Fruit fly (Drosophila melanogaster) whole organism, embryonic: ENCODE results near the gene CG2772.

Experiments
- Awh ChIP-seq: fragments of 200-800 bp; sonication (Bioruptor generic); IDR thresholded peaks from 2 replicates; pipeline ENCODE4, ENCODE4 v1.3.6; 2022; ENCODE audit warnings: missing biosample characterization, missing genetic modification characterization
- B-H1 ChIP-seq: fragments of 200-800 bp; sonication (Bioruptor generic); IDR thresholded peaks from 3 replicates; pipeline ENCODE4 v1.3.6; 2022; ENCODE audit warnings: missing biosample characterization, missing genetic modification characterization
- BtbVII ChIP-seq: fragments of 200-800 bp; sonication (Bioruptor generic); optimal IDR thresholded peaks from 3 replicates; lab custom pipeline; 2017; ENCODE audit warnings: missing biosample characterization, mild to moderate bottlenecking, missing genetic modification characterization
- CG10147 ChIP-seq: fragments of 200-800 bp; sonication (Bioruptor generic); optimal IDR thresholded peaks from 2 replicates; lab custom pipeline; 2019; ENCODE audit warnings: missing biosample characterization, mild to moderate bottlenecking, missing genetic modification characterization, moderate library complexity
- CG10462 ChIP-seq: fragments of 200-800 bp; sonication (Bioruptor generic); optimal IDR thresholded peaks from 2 replicates; lab custom pipeline; 2016; ENCODE audit warnings: missing biosample characterization, missing genetic modification characterization
- CG10979 ChIP-seq: fragments of 200-800 bp; sonication (Bioruptor generic); optimal IDR thresholded peaks from 2 replicates; lab custom pipeline; 2018; ENCODE audit warnings: missing biosample characterization, mild to moderate bottlenecking, missing genetic modification characterization, moderate library complexity
- CG12299 ChIP-seq: fragments of 200-800 bp; sonication (Bioruptor generic); optimal IDR thresholded peaks from 2 replicates; lab custom pipeline; 2018; ENCODE audit warnings: missing biosample characterization, mild to moderate bottlenecking, missing genetic modification characterization
- CG1233 ChIP-seq: fragments of 200-800 bp; sonication (Bioruptor generic); optimal IDR thresholded peaks from 4 replicates; lab custom pipeline; 2018; ENCODE audit warnings: missing biosample characterization, mild to moderate bottlenecking, missing genetic modification characterization
- CG14050 ChIP-seq: fragments of 200-800 bp; sonication (Bioruptor generic); IDR thresholded peaks from 3 replicates; pipeline ENCODE4 v1.3.6; 2022; ENCODE audit warnings: missing biosample characterization, missing genetic modification characterization
- CG15073 ChIP-seq: fragments of 200-800 bp; sonication (Bioruptor generic); optimal IDR thresholded peaks from 2 replicates; lab custom pipeline; 2016; ENCODE audit warnings: missing biosample characterization, missing genetic modification characterization
- CG1529 ChIP-seq: fragments of 200-800 bp; sonication (Bioruptor generic); optimal IDR thresholded peaks from 3 replicates; lab custom pipeline; 2018; ENCODE audit warnings: missing biosample characterization, missing genetic modification characterization
- CG15479 ChIP-seq: fragments of 200-800 bp; sonication (Bioruptor generic); optimal IDR thresholded peaks from 3 replicates; lab custom pipeline; 2019; ENCODE audit warnings: missing biosample characterization, mild to moderate bottlenecking, missing genetic modification characterization, moderate library complexity
- CG1603 ChIP-seq: fragments of 200-800 bp; sonication (Bioruptor generic); optimal IDR thresholded peaks from 2 replicates; lab custom pipeline; 2019; ENCODE audit warnings: missing biosample characterization, mild to moderate bottlenecking, missing genetic modification characterization, moderate library complexity
- CG16813 ChIP-seq: fragments of 200-800 bp; sonication (Bioruptor generic); IDR thresholded peaks from 3 replicates; pipeline ENCODE4 v1.3.6; 2022; ENCODE audit warnings: missing biosample characterization, missing genetic modification characterization; ENCODE audit not compliant: partially characterized antibody
- CG18476 ChIP-seq: fragments of 200-800 bp; sonication (Bioruptor generic); optimal IDR thresholded peaks from 2 replicates; lab custom pipeline; 2016; ENCODE audit warnings: missing biosample characterization, mild to moderate bottlenecking, missing genetic modification characterization
- CG18619 ChIP-seq: fragments of 200-800 bp; sonication (Bioruptor generic); optimal IDR thresholded peaks from 3 replicates; lab custom pipeline; 2017; ENCODE audit warnings: missing biosample characterization, mild to moderate bottlenecking, missing genetic modification characterization
- CG2202 ChIP-seq: fragments of 200-800 bp; sonication (Bioruptor generic); optimal IDR thresholded peaks from 2 replicates; lab custom pipeline; 2018; ENCODE audit warnings: missing biosample characterization, mild to moderate bottlenecking, missing genetic modification characterization
- CG31224 ChIP-seq: fragments of 200-800 bp; sonication (Bioruptor generic); IDR thresholded peaks from 2 replicates; pipeline ENCODE4 v1.3.6; 2022; ENCODE audit warnings: missing biosample characterization, missing genetic modification characterization
- CG31365 ChIP-seq: fragments of 200-800 bp; sonication (Bioruptor generic); optimal IDR thresholded peaks from 2 replicates; lab custom pipeline; 2018; ENCODE audit warnings: missing biosample characterization, mild to moderate bottlenecking, missing genetic modification characterization
- CG3163 ChIP-seq: fragments of 200-800 bp; sonication (Bioruptor generic); optimal IDR thresholded peaks from 3 replicates; lab custom pipeline; 2016; ENCODE audit warnings: missing biosample characterization, missing genetic modification characterization
- CG3995 ChIP-seq: fragments of 200-800 bp; sonication (Bioruptor generic); optimal IDR thresholded peaks from 3 replicates; lab custom pipeline; 2016; ENCODE audit warnings: missing biosample characterization, missing genetic modification characterization
- CG4404 ChIP-seq: fragments of 200-800 bp; sonication (Bioruptor generic); IDR thresholded peaks from 2 replicates; pipeline ENCODE4 v1.3.6; 2022; ENCODE audit warnings: missing biosample characterization, missing genetic modification characterization
- CG4617 ChIP-seq: fragments of 200-800 bp; sonication (Bioruptor generic); optimal IDR thresholded peaks from 3 replicates; lab custom pipeline; 2016; ENCODE audit warnings: missing biosample characterization, missing genetic modification characterization, borderline replicate concordance
- CG6175 ChIP-seq: fragments of 200-800 bp; sonication (Bioruptor generic); IDR thresholded peaks from 3 replicates; pipeline ENCODE4 v1.3.6; 2022; ENCODE audit warnings: missing biosample characterization, missing genetic modification characterization
- CG9437 ChIP-seq: fragments of 200-800 bp; sonication (Bioruptor generic); optimal IDR thresholded peaks from 2 replicates; lab custom pipeline; 2018; ENCODE audit warnings: missing biosample characterization, mild to moderate bottlenecking, missing genetic modification characterization
- CG9609 ChIP-seq: fragments of 200-800 bp; sonication (Bioruptor generic); optimal IDR thresholded peaks from 3 replicates; lab custom pipeline; 2016; ENCODE audit warnings: missing biosample characterization, missing genetic modification characterization
- CTCF ChIP-seq: fragments of 200-800 bp; sonication (Bioruptor generic); optimal IDR thresholded peaks from 2 replicates; lab custom pipeline; 2017; ENCODE audit warnings: missing biosample characterization, mild to moderate bottlenecking, missing genetic modification characterization, moderate library complexity
- CkIIα-i1 ChIP-seq: fragments of 200-800 bp; sonication (Bioruptor generic); IDR thresholded peaks from 2 replicates; pipeline ENCODE4 v1.3.6; 2022; ENCODE audit warnings: missing biosample characterization, missing genetic modification characterization
- Ets65A ChIP-seq: fragments of 200-800 bp; sonication (Bioruptor generic); peaks from one replicate; lab custom pipeline; 2016; ENCODE audit warnings: missing biosample characterization, missing genetic modification characterization
- H15 ChIP-seq: fragments of 200-800 bp; sonication (Bioruptor generic); IDR thresholded peaks from 3 replicates; pipeline ENCODE4 v1.3.6; 2022; ENCODE audit warnings: missing biosample characterization, missing genetic modification characterization
- HHEX ChIP-seq: fragments of 200-800 bp; sonication (Bioruptor generic); optimal IDR thresholded peaks from 3 replicates; lab custom pipeline; 2017; ENCODE audit warnings: missing biosample characterization, mild to moderate bottlenecking, missing genetic modification characterization, missing genetic modification reagents
- HLH54F ChIP-seq: fragments of 200-800 bp; sonication (Bioruptor generic); optimal IDR thresholded peaks from 3 replicates; lab custom pipeline; 2016; ENCODE audit warnings: missing biosample characterization, missing genetic modification characterization
- Hr78 ChIP-seq, 2 experiments: fragments of 200-800 bp in 1 of 2; fragments of >200 bp in 1 of 2; sonication (Bioruptor generic) in 1 of 2; optimal IDR thresholded peaks; 2 replicates each; lab custom pipeline; 2017 to 2019; ENCODE audit warnings: missing biosample characterization in 2 of 2, missing genetic modification characterization in 2 of 2, mild to moderate bottlenecking in 1 of 2, moderate library complexity in 1 of 2
- Hsf ChIP-seq: fragments of 200-800 bp; sonication (Bioruptor generic); optimal IDR thresholded peaks from 3 replicates; lab custom pipeline; 2016; ENCODE audit warnings: missing biosample characterization, missing genetic modification characterization
- Lim3 ChIP-seq: fragments of 200-800 bp; sonication (Bioruptor generic); IDR thresholded peaks from 2 replicates; pipeline ENCODE4 v1.3.6; 2022; ENCODE audit warnings: missing biosample characterization, missing genetic modification characterization
- Opbp ChIP-seq: fragments of 200-800 bp; sonication (Bioruptor generic); IDR thresholded peaks from 3 replicates; pipeline ENCODE4 v1.3.6; 2022; ENCODE audit warnings: missing biosample characterization, missing genetic modification characterization; ENCODE audit not compliant: partially characterized antibody
- Xrp1 ChIP-seq: fragments of 200-800 bp; sonication (Bioruptor generic); IDR thresholded peaks from 2 replicates; pipeline ENCODE4 v1.3.6; 2022; ENCODE audit warnings: missing biosample characterization, missing genetic modification characterization
- btn ChIP-seq: fragments of 200-800 bp; sonication (Bioruptor generic); optimal IDR thresholded peaks from 2 replicates; lab custom pipeline; 2016; ENCODE audit warnings: missing biosample characterization, missing genetic modification characterization
- chif ChIP-seq, 2 experiments: fragments of 200-800 bp; sonication (Bioruptor generic); optimal IDR thresholded peaks; 3 replicates each; lab custom pipeline; 2016; ENCODE audit warnings: missing biosample characterization in 2 of 2, missing genetic modification characterization in 2 of 2
- corto ChIP-seq: fragments of 200-800 bp; sonication (Bioruptor generic); optimal IDR thresholded peaks from 2 replicates; lab custom pipeline; 2016; ENCODE audit warnings: missing biosample characterization, mild to moderate bottlenecking, missing genetic modification characterization, moderate library complexity
- exex ChIP-seq: fragments of 200-800 bp; sonication (Bioruptor generic); optimal IDR thresholded peaks from 4 replicates; lab custom pipeline; 2018; ENCODE audit warnings: missing biosample characterization, mild to moderate bottlenecking, missing genetic modification characterization, moderate library complexity
- h ChIP-seq: fragments of >200 bp; optimal IDR thresholded peaks from 2 replicates; lab custom pipeline; 2017
- hbn ChIP-seq: fragments of 200-800 bp; sonication (Bioruptor generic); IDR thresholded peaks from 2 replicates; pipeline ENCODE4 v1.3.6; 2022; ENCODE audit warnings: missing biosample characterization, missing genetic modification characterization; ENCODE audit not compliant: partially characterized antibody
- lov ChIP-seq, 2 experiments: fragments of 200-800 bp in 1 of 2; fragments of >200 bp in 1 of 2; sonication (Bioruptor generic) in 1 of 2; IDR thresholded peaks in 1 of 2; optimal IDR thresholded peaks in 1 of 2; 2 replicates in 1 of 2; 3 replicates in 1 of 2; pipeline versions ENCODE4 v1.3.6 to Lab custom; 2017 to 2022; ENCODE audit warnings: missing biosample characterization in 1 of 2, missing genetic modification characterization in 1 of 2
- sens-2 ChIP-seq: fragments of 200-800 bp; sonication (Bioruptor generic); IDR thresholded peaks from 2 replicates; pipeline ENCODE4 v1.3.6; 2022; ENCODE audit warnings: missing biosample characterization, missing genetic modification characterization
- sqz ChIP-seq: fragments of 200-800 bp; sonication (Bioruptor generic); optimal IDR thresholded peaks from 3 replicates; lab custom pipeline; 2018; ENCODE audit warnings: missing biosample characterization, mild to moderate bottlenecking, missing genetic modification characterization
- usp ChIP-seq: fragments of >200 bp; optimal IDR thresholded peaks from 2 replicates; lab custom pipeline; 2017; ENCODE audit warnings: missing biosample characterization, missing genetic modification characterization
- wek ChIP-seq: fragments of 200-800 bp; sonication (Bioruptor generic); optimal IDR thresholded peaks from 3 replicates; lab custom pipeline; 2018; ENCODE audit warnings: missing biosample characterization, mild to moderate bottlenecking, missing genetic modification characterization, moderate library complexity

CG2772 gene

DNA sequence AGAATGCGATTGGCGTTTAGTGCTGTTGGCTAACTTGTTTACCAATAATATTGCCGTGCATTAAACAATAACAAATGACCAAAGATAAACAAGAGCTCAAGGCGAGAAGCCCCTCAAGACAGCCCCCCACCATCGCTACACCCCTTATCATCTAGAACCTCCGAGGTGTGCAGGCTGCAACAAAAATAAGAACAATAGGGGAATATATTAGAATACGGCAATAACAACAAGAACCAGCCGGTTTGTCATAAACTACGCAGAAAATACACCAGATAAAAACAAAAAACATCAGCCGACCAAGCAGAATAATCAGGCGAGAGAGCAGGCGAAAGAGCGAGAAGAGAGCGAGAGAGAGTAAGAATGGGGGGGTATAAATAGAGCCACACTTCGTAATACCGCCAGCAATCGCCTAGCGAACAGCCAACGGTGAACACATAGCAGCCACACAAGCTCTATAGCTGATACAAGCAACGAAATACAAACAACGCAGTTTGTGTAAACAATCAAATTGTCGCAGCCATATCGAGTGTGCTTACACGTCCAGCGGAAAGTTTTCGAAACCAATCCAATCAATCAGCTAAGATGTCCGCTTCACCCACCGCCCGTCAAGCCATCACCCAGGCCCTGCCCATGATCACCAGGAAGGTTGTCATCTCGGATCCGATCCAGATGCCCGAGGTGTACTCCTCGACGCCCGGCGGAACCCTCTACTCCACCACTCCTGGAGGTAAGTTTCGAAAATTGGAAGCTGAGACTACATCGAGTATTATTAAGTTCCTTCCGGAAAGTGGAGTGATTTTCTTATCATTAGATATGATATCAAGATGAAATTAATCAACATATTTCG lies 32.5 kb downstream of the CG2772 start, which contains the start of gene Thor:
TSS of gene Thor (plus strand) at position 401 of the 847 bp plus-strand sequence.
- TF ChIP-seq CG10979 (tag; lab: Kevin White, UChicago) (peak; percentile 50), CG4617 (GFP tag; lab: Kevin White, UChicago) (peak; percentile 37), CG6175 (GFP tag; lab: Robert Waterston, UW) (peak; percentile 75), btn (GFP tag; lab: Kevin White, UChicago) (peak; percentile 76), Hsf (GFP tag; lab: Kevin White, UChicago) (peak; percentile 36), CG10147 (GFP tag; lab: Kevin White, UChicago) (peak; percentile 6), CTCF (GFP tag; lab: Kevin White, UChicago) (peak; percentile 29), CG16813 (GFP tag; lab: Robert Waterston, UW) (no peak), CG2202 (tag; lab: Kevin White, UChicago) (peak; percentile 54), B-H1 (GFP tag; lab: Robert Waterston, UW) (peak; percentile 38; the same call in 1 of the 3 replicates), CG9437 (GFP tag; lab: Kevin White, UChicago) (no peak), CG18476 (GFP tag; lab: Kevin White, UChicago) (no peak), H15 (GFP tag; lab: Robert Waterston, UW) (peak; percentile 30; the same call in 1 of the 3 replicates), sens-2 (GFP tag; lab: Robert Waterston, UW) (0 out of 2 replicates have a peak, but pooled peaks have one; percentile 63), BtbVII (peak; percentile 81), lov (optimal IDR thresholded peaks at IDR 0.05; lab: Kevin White, UChicago) (no peak), lov (GFP tag; IDR thresholded peaks at IDR 0.05; lab: Robert Waterston, UW) (peak; percentile 90), exex (tag; lab: Kevin White, UChicago) (peak; percentile 59), CG31365 (tag; lab: Kevin White, UChicago) (peak; percentile 46), Opbp (GFP tag; lab: Robert Waterston, UW) (peak; percentile 71), CG18619 (GFP tag; lab: Kevin White, UChicago) (peak; percentile 67), wek (GFP tag; lab: Kevin White, UChicago) (peak; percentile 82), Ets65A (GFP tag; lab: Kevin White, UChicago) (peak; percentile 41), Awh (GFP tag; lab: Robert Waterston, UW) (peak; percentile 87), HLH54F (peak; percentile 54), hbn (GFP tag; lab: Robert Waterston, UW) (peak; percentile 47; the same call in 1 of the 2 replicates), chif (GFP tag; optimal IDR thresholded peaks at IDR 0.05; lab: Kevin White, UChicago) (peak; percentile 36 to 45), CG31224 (GFP tag; lab: Robert Waterston, UW) (peak; percentile 55; the same call in 1 of the 2 replicates), CG1233 (peak; percentile 70), CG3995 (GFP tag; lab: Kevin White, UChicago) (no peak), CG1603 (tag; lab: Kevin White, UChicago) (peak; percentile 40), usp (GFP tag; lab: Kevin White, UChicago) (no peak), h (lab: Kevin White, UChicago) (no peak), CG14050 (GFP tag; lab: Robert Waterston, UW) (peak; percentile 50; the same call in 1 of the 3 replicates), CG12299 (peak; percentile 28), CG3163 (GFP tag; lab: Kevin White, UChicago) (peak; percentile 73), HHEX (GFP tag; lab: Kevin White, UChicago) (peak; percentile 78), corto (GFP tag; lab: Kevin White, UChicago) (no peak), CG9609 (GFP tag; lab: Kevin White, UChicago) (peak; percentile 22), sqz (GFP tag; lab: Kevin White, UChicago) (peak; percentile 83), CG4404 (GFP tag; lab: Robert Waterston, UW) (no peak), CG15479 (GFP tag; lab: Kevin White, UChicago) (no peak), Lim3 (GFP tag; lab: Robert Waterston, UW) (no peak), Xrp1 (GFP tag; lab: Robert Waterston, UW) (peak; percentile 57), CG1529 (GFP tag; lab: Kevin White, UChicago) (peak; percentile 19), Hr78 (GFP tag; optimal IDR thresholded peaks at IDR 0.05; lab: Kevin White, UChicago) (peak in 1 of 2 experiments; percentile 6), CG15073 (no peak), CG10462 (GFP tag; lab: Kevin White, UChicago) (peak; percentile 43), CkIIα-i1 (peak; percentile 2; the same call in 1 of the 2 replicates)
